Worm (Caenorhabditis elegans) whole organism, L4/young adult: ENCODE data around the gene R102.1.

Experiments
- W03F9.2 ChIP-seq: fragments of 150-350 bp; optimal IDR thresholded peaks from 2 replicates; lab custom pipeline; 2014; ENCODE audit warnings: missing biosample characterization, missing genetic modification characterization
- him-1 ChIP-seq: sonication (generic microtip); optimal IDR thresholded peaks from 2 replicates; lab custom pipeline; 2016; ENCODE audit warnings: missing genotype, missing genetic modification reagents, missing genetic modification characterization, missing compliant biosample characterization

DNA sequence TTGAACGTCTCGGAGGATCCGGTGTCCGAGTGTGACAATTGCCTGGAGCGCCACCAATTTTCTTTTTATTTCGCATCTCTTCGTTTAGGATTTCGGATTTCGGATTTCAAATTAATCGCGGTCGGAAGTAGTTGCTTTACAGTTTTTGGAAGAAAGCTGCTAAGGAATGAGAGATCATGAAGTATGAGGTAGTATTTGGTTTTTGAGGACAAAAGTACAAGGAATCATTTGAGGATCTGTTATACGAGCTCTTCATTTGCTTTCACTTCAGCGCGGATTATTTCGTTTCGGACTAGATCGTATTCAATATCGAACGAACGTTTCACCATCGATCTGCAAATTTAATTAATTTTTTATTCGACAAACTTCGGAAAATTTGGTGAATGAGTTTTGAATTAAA, 13.8 kb downstream of the R102.1 start, which contains the start of gene R102.11:
- TF ChIP-seq him-1 (tag; lab: Kevin White, UChicago) (no peak), W03F9.2 (no peak)
